Worm (Caenorhabditis elegans): ENCODE results near the gene Y46H3D.8.

DNA sequence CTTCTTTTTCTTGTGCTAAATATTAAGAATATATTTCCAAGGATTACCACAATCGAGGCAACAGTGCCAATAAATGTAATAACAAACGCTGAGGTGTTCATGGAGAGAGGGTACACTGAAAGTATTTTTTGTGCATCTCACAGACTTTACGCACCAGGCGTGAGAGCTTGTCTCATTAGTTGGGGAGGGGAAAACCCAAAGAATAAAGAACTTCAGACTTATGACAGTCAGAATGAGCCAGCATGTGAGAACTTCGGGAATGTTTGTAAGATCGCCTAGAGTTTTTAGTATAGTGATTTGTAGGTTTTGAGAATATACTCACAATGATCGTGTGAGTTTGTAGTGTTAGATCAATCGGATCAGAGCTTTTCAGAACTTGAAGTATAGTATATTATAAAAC is 16.3 kb downstream of the Y46H3D.8 start, which contains the start of gene srbc-41:
- no peak for TF ChIP-seq pqm-1 (tag; optimal IDR thresholded peaks at IDR 0.05)
- TF ChIP-seq fos-1 (tag; optimal IDR thresholded peaks at IDR 0.05): no peak
- TF ChIP-seq elt-1 (tag; optimal IDR thresholded peaks at IDR 0.05): no peak
- no peak for TF ChIP-seq ztf-11 (tag; optimal IDR thresholded peaks at IDR 0.05)
- no peak for TF ChIP-seq hmg-11 (tag; optimal IDR thresholded peaks at IDR 0.05)
- no peak for TF ChIP-seq ZK546.5 (tag; optimal IDR thresholded peaks at IDR 0.05)

Data from whole organism, L3 larva.